Fruit fly (Drosophila melanogaster): ENCODE data around the gene CG9581.

DNA sequence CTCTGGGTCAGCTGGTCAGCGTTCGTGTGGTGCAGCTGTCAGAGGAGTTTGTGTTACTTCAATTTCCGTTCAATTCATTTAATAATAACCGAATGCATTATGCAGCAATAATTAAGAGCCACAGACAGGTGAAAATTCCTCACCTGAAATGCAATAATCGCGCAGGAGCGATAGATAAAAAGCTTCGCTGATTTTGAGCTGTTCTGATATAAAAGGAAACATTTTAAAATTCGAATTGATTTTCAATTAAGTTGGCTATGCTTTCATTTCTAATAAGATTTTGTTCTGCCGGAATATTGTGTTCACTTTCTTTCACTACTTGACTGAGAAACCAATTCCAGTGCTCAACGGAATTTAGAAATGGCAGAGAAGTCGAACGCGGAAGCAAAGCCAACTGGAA lies 30.3 kb downstream of the CG9581 start, which contains the start of gene CG42583:
- TF ChIP-seq psq (optimal IDR thresholded peaks at IDR 0.05) (no peak), h (optimal IDR thresholded peaks at IDR 0.05) (no peak), Myc (optimal IDR thresholded peaks at IDR 0.05) (no peak)

Measured in Kc167 (cell line).